Fruit fly (Drosophila melanogaster): ENCODE data around the gene CG12355.

The CG12355 gene

DNA sequence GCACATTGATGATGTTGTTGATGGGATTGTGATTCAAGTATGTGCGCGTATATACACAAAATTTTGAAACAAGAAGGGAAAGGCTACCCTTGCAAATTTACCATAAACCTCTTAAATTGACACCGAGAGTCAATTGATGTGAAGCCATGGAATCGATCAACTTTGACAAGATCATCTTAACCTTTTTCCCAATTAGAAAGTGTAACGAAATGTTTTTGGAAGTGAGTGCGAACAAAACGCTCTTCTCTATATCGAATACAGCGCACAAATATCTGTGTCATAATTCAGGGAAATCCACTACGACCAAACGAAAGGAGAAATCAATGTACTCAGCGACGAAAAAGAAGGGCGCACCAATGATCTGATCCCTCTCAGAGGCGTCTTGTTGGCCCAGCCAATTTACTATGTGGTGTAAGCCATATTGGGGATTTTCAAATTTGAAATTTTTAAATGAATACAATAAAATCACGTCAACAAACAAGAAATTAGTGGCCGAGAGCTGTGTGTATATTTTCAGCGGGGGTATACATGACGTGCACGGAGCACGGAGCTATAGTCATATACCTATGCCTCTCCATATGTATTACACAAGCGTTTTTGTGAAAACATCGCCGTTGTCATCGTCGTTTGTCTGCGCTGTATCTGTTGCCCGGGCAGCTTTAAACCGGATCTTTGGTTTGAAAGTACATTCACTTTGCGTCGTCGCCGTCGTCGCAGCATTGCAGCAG is 38.2 kb upstream of the CG12355 start (continued):
- TF ChIP-seq Stat92E (GFP tag; optimal IDR thresholded peaks at IDR 0.05) (no peak), CG10654 (GFP tag; optimal IDR thresholded peaks at IDR 0.05) (no peak), CG14050 (GFP tag; IDR thresholded peaks at IDR 0.05) (no peak), grn (GFP tag; optimal IDR thresholded peaks at IDR 0.05) (peak; percentile 62), stwl (tag; optimal IDR thresholded peaks at IDR 0.05) (no peak), Sox100B (GFP tag; optimal IDR thresholded peaks at IDR 0.05) (peak; percentile 28), CG2199 (GFP tag; IDR thresholded peaks at IDR 0.05) (0 out of 3 replicates have a peak, but pooled peaks have one; percentile 26), BEAF-32 (GFP tag; optimal IDR thresholded peaks at IDR 0.05) (no peak), CG10321 (GFP tag; IDR thresholded peaks at IDR 0.05) (no peak), Blimp-1 (GFP tag; optimal IDR thresholded peaks at IDR 0.05) (peak; percentile 58), Dbx (GFP tag; IDR thresholded peaks at IDR 0.05) (no peak; the same call in 2 of the 3 replicates), pum (GFP tag; optimal IDR thresholded peaks at IDR 0.05) (peak; percentile 19), ham (GFP tag; IDR thresholded peaks at IDR 0.05) (no peak), Jarid2 (GFP tag; optimal IDR thresholded peaks at IDR 0.05) (no peak), CG12236 (GFP tag; optimal IDR thresholded peaks at IDR 0.05) (peak; percentile 35), CG17328 (GFP tag; IDR thresholded peaks at IDR 0.05) (peak; percentile 20; the same call in 1 of the 2 replicates), CG9437 (GFP tag; optimal IDR thresholded peaks at IDR 0.05) (no peak), yki (optimal IDR thresholded peaks at IDR 0.05) (no peak), CG7963 (GFP tag; IDR thresholded peaks at IDR 0.05; ENCODE audit: partially characterized antibody) (no peak), Six4 (GFP tag; optimal IDR thresholded peaks at IDR 0.05) (peak; percentile 23), Hey (tag; optimal IDR thresholded peaks at IDR 0.05) (no peak), Fer1 (GFP tag; optimal IDR thresholded peaks at IDR 0.05) (peak; percentile 23), Mes4 (GFP tag; optimal IDR thresholded peaks at IDR 0.05) (no peak), Aef1 (GFP tag; IDR thresholded peaks at IDR 0.05) (no peak), Side (GFP tag; optimal IDR thresholded peaks at IDR 0.05) (peak; percentile 47), row (GFP tag; IDR thresholded peaks at IDR 0.05) (no peak; the same call in 1 of the 3 replicates), CG7271 (tag; optimal IDR thresholded peaks at IDR 0.05) (no peak), gce (GFP tag; IDR thresholded peaks at IDR 0.05) (peak; percentile 8; the same call in 1 of the 3 replicates), Dp (GFP tag; optimal IDR thresholded peaks at IDR 0.05) (no peak), CG10979 (tag; optimal IDR thresholded peaks at IDR 0.05) (peak; percentile 39), CG18476 (GFP tag; optimal IDR thresholded peaks at IDR 0.05) (no peak), danr (GFP tag; IDR thresholded peaks at IDR 0.05) (no peak), CG8089 (GFP tag; optimal IDR thresholded peaks at IDR 0.05) (peak; percentile 10), ase (GFP tag; IDR thresholded peaks at IDR 0.05) (no peak), Trl (optimal IDR thresholded peaks at IDR 0.05) (peak; percentile 11 to 17), Trl (GFP tag; optimal IDR thresholded peaks at IDR 0.05) (peak; percentile 56), Rx (GFP tag; IDR thresholded peaks at IDR 0.05) (peak; percentile 35), CG30403 (GFP tag; optimal IDR thresholded peaks at IDR 0.05) (peak; percentile 45), disco-r (GFP tag; optimal IDR thresholded peaks at IDR 0.05) (peak; percentile 9), Eip74EF (GFP tag; optimal IDR thresholded peaks at IDR 0.05) (peak in 1 of 2 experiments; percentile 49), ac (GFP tag; optimal IDR thresholded peaks at IDR 0.05) (no peak), ems (GFP tag; optimal IDR thresholded peaks at IDR 0.05) (peak; percentile 26), vnd (GFP tag; IDR thresholded peaks at IDR 0.05; ENCODE audit: partially characterized antibody) (no peak), HmgZ (tag; optimal IDR thresholded peaks at IDR 0.05) (peak; percentile 5), B-H1 (GFP tag; IDR thresholded peaks at IDR 0.05) (no peak), CG13775 (GFP tag; optimal IDR thresholded peaks at IDR 0.05) (no peak), phol (tag; optimal IDR thresholded peaks at IDR 0.05) (peak; percentile 10), CG14441 (GFP tag; IDR thresholded peaks at IDR 0.05) (peak; percentile 49; the same call in 1 of the 2 replicates), CG7839 (tag; optimal IDR thresholded peaks at IDR 0.05) (peak; percentile 26), Hr51 (GFP tag; optimal IDR thresholded peaks at IDR 0.05) (peak in 1 of 2 experiments; percentile 65)
